Fruit fly (Drosophila melanogaster) whole organism, embryonic: ENCODE data around the gene CG9795.
A peak's percentile ranks its signal among the peaks of the same experiment; 100 is the strongest.

Experiments used
- Adf1 ChIP-seq: fragments of 200-800 bp; sonication (Bioruptor generic); IDR thresholded peaks from 2 replicates; pipeline ENCODE4 v1.3.6; 2022; ENCODE audit warnings: missing biosample characterization, missing genetic modification characterization
- Asciz ChIP-seq: fragments of 200-800 bp; sonication (Bioruptor generic); optimal IDR thresholded peaks from 2 replicates; lab custom pipeline; 2017; ENCODE audit warnings: missing biosample characterization, mild to moderate bottlenecking, missing genetic modification characterization, missing genetic modification reagents
- BEAF-32 ChIP-seq: fragments of 200-800 bp; sonication (Bioruptor generic); optimal IDR thresholded peaks from 3 replicates; lab custom pipeline; 2017; ENCODE audit warnings: missing biosample characterization, missing genetic modification characterization, mild to moderate bottlenecking, moderate library complexity, missing genetic modification reagents
- CG10431 ChIP-seq: fragments of 200-800 bp; sonication (Bioruptor generic); optimal IDR thresholded peaks from 3 replicates; lab custom pipeline; 2018; ENCODE audit warnings: missing biosample characterization, mild to moderate bottlenecking, missing genetic modification characterization
- CG12071 ChIP-seq: fragments of 200-800 bp; sonication (Bioruptor generic); optimal IDR thresholded peaks from 3 replicates; lab custom pipeline; 2018; ENCODE audit warnings: missing biosample characterization, mild to moderate bottlenecking, missing genetic modification characterization
- CG12104 ChIP-seq: fragments of 200-800 bp; sonication (Bioruptor generic); optimal IDR thresholded peaks from 3 replicates; lab custom pipeline; 2016; ENCODE audit warnings: missing biosample characterization, missing genetic modification characterization
- CG12942 ChIP-seq: fragments of 200-800 bp; sonication (Bioruptor generic); optimal IDR thresholded peaks from 3 replicates; lab custom pipeline; 2016; ENCODE audit warnings: missing biosample characterization, missing genetic modification characterization
- CG13894 ChIP-seq: fragments of 200-800 bp; sonication (Bioruptor generic); optimal IDR thresholded peaks from 3 replicates; lab custom pipeline; 2018; ENCODE audit warnings: missing biosample characterization, mild to moderate bottlenecking, missing genetic modification characterization, moderate library complexity
- CG14014 ChIP-seq: fragments of 200-800 bp; sonication (Bioruptor generic); IDR thresholded peaks from 2 replicates; pipeline ENCODE4 v1.3.6; 2022; ENCODE audit warnings: missing biosample characterization, missing genetic modification characterization
- CG14710 ChIP-seq: fragments of 200-800 bp; sonication (Bioruptor generic); optimal IDR thresholded peaks from 3 replicates; lab custom pipeline; 2019; ENCODE audit warnings: missing biosample characterization, mild to moderate bottlenecking, missing genetic modification characterization, moderate library complexity
- CG16863 ChIP-seq: fragments of 200-800 bp; sonication (Bioruptor generic); optimal IDR thresholded peaks from 3 replicates; lab custom pipeline; 2016; ENCODE audit warnings: missing biosample characterization, missing genetic modification characterization
- CG17612 ChIP-seq: fragments of 200-800 bp; sonication (Bioruptor generic); IDR thresholded peaks from 2 replicates; pipeline ENCODE4 v1.3.6; 2022; ENCODE audit warnings: missing biosample characterization, missing genetic modification characterization
- CG2678 ChIP-seq: fragments of 200-800 bp; sonication (Bioruptor generic); optimal IDR thresholded peaks from 3 replicates; lab custom pipeline; 2019; ENCODE audit warnings: missing biosample characterization, mild to moderate bottlenecking, missing genetic modification characterization, moderate library complexity
- CG31224 ChIP-seq: fragments of 200-800 bp; sonication (Bioruptor generic); IDR thresholded peaks from 2 replicates; pipeline ENCODE4 v1.3.6; 2022; ENCODE audit warnings: missing biosample characterization, missing genetic modification characterization
- CG31388 ChIP-seq: fragments of 200-800 bp; sonication (Bioruptor generic); optimal IDR thresholded peaks from 2 replicates; lab custom pipeline; 2016; ENCODE audit warnings: missing biosample characterization, missing genetic modification characterization
- CG3163 ChIP-seq: fragments of 200-800 bp; sonication (Bioruptor generic); optimal IDR thresholded peaks from 3 replicates; lab custom pipeline; 2016; ENCODE audit warnings: missing biosample characterization, missing genetic modification characterization
- CG4328 ChIP-seq: fragments of 200-800 bp; sonication (Bioruptor generic); optimal IDR thresholded peaks from 3 replicates; lab custom pipeline; 2017; ENCODE audit warnings: missing biosample characterization, missing genetic modification reagents, missing genetic modification characterization
- CG6254 ChIP-seq: fragments of 200-800 bp; sonication (Bioruptor generic); optimal IDR thresholded peaks from 3 replicates; lab custom pipeline; 2017; ENCODE audit warnings: mild to moderate bottlenecking, missing biosample characterization, missing genetic modification reagents, missing genetic modification characterization
- CG6272 ChIP-seq: fragments of 200-800 bp; sonication (Bioruptor generic); IDR thresholded peaks from 2 replicates; pipeline ENCODE4 v1.3.6; 2022; ENCODE audit warnings: missing biosample characterization, missing genetic modification characterization
- CG6791 ChIP-seq: fragments of 200-800 bp; sonication (Bioruptor generic); IDR thresholded peaks from 3 replicates; pipeline ENCODE4 v1.3.6; 2022; ENCODE audit warnings: missing biosample characterization, missing genetic modification characterization; ENCODE audit not compliant: partially characterized antibody
- CG7839 ChIP-seq: fragments of 200-800 bp; sonication (Bioruptor generic); optimal IDR thresholded peaks from 3 replicates; lab custom pipeline; 2018; ENCODE audit warnings: missing biosample characterization, mild to moderate bottlenecking, missing genetic modification characterization, moderate library complexity
- CG8281 ChIP-seq: fragments of 200-800 bp; sonication (Bioruptor generic); optimal IDR thresholded peaks from 2 replicates; lab custom pipeline; 2018; ENCODE audit warnings: missing biosample characterization, mild to moderate bottlenecking, missing genetic modification characterization, moderate library complexity
- CG8478 ChIP-seq: fragments of >200 bp; optimal IDR thresholded peaks from 2 replicates; lab custom pipeline; 2018
- CG8944 ChIP-seq: fragments of 200-800 bp; sonication (Bioruptor generic); optimal IDR thresholded peaks from 3 replicates; lab custom pipeline; 2016; ENCODE audit warnings: missing biosample characterization, missing genetic modification characterization
- CoRest ChIP-seq: fragments of 200-800 bp; sonication (Bioruptor generic); optimal IDR thresholded peaks from 3 replicates; lab custom pipeline; 2018; ENCODE audit warnings: missing biosample characterization, mild to moderate bottlenecking, missing genetic modification characterization, moderate library complexity
- Dek ChIP-seq: fragments of 200-800 bp; sonication (Bioruptor generic); optimal IDR thresholded peaks from 3 replicates; lab custom pipeline; 2019; ENCODE audit warnings: missing biosample characterization, mild to moderate bottlenecking, missing genetic modification characterization, moderate library complexity
- Doc2 ChIP-seq: fragments of 200-800 bp; sonication (Bioruptor generic); IDR thresholded peaks from 2 replicates; pipeline ENCODE4 v1.3.6; 2022; ENCODE audit warnings: missing biosample characterization, missing genetic modification characterization
- Mad ChIP-seq: fragments of 200-800 bp; sonication (Bioruptor generic); optimal IDR thresholded peaks from 2 replicates; lab custom pipeline; 2016; ENCODE audit warnings: missing biosample characterization, missing genetic modification characterization
- Taf1 ChIP-seq: fragments of 200-800 bp; sonication (Bioruptor generic); IDR thresholded peaks from 2 replicates; pipeline ENCODE4 v1.3.6; 2022; ENCODE audit warnings: missing biosample characterization, missing genetic modification characterization
- Trl ChIP-seq, 3 experiments: fragments of >200 bp in 2 of 3; fragments of 200-800 bp in 1 of 3; sonication (Bioruptor generic) in 1 of 3; optimal IDR thresholded peaks; 2 replicates in 1 of 3; 3 replicates in 2 of 3; lab custom pipeline; 2016 to 2017; ENCODE audit warnings: missing biosample characterization in 1 of 3, missing genetic modification characterization in 1 of 3
- Usf ChIP-seq: fragments of 200-800 bp; sonication (Bioruptor generic); optimal IDR thresholded peaks from 2 replicates; lab custom pipeline; 2017; ENCODE audit warnings: missing genotype, missing biosample characterization, missing genetic modification characterization
- Xrp1 ChIP-seq: fragments of 200-800 bp; sonication (Bioruptor generic); IDR thresholded peaks from 2 replicates; pipeline ENCODE4 v1.3.6; 2022; ENCODE audit warnings: missing biosample characterization, missing genetic modification characterization
- ash1 ChIP-seq: fragments of 200-800 bp; sonication (Bioruptor generic); optimal IDR thresholded peaks from 2 replicates; lab custom pipeline; 2018; ENCODE audit warnings: missing biosample characterization, mild to moderate bottlenecking, missing genetic modification characterization
- bbx ChIP-seq: fragments of 200-800 bp; sonication (Bioruptor generic); IDR thresholded peaks from 2 replicates; pipeline ENCODE4 v1.3.6; 2022; ENCODE audit warnings: missing biosample characterization, missing genetic modification characterization; ENCODE audit not compliant: partially characterized antibody
- chn ChIP-seq: fragments of 200-800 bp; sonication (Bioruptor generic); optimal IDR thresholded peaks from 2 replicates; lab custom pipeline; 2016; ENCODE audit warnings: missing biosample characterization, missing genetic modification characterization
- crol ChIP-seq: fragments of 200-800 bp; sonication (Bioruptor generic); IDR thresholded peaks from 2 replicates; pipeline ENCODE4 v1.3.6; 2022; ENCODE audit warnings: missing biosample characterization, missing genetic modification characterization
- gcm2 ChIP-seq: fragments of 200-800 bp; sonication (Bioruptor generic); optimal IDR thresholded peaks from 2 replicates; lab custom pipeline; 2016; ENCODE audit warnings: missing biosample characterization, missing genetic modification characterization
- hbn ChIP-seq: fragments of 200-800 bp; sonication (Bioruptor generic); IDR thresholded peaks from 2 replicates; pipeline ENCODE4 v1.3.6; 2022; ENCODE audit warnings: missing biosample characterization, missing genetic modification characterization; ENCODE audit not compliant: partially characterized antibody
- pan ChIP-seq, 4 experiments: fragments of >200 bp in 3 of 4; fragments of 200-800 bp in 1 of 4; sonication (Bioruptor generic) in 1 of 4; optimal IDR thresholded peaks in 3 of 4; IDR thresholded peaks in 1 of 4; 2 replicates each; pipeline versions ENCODE4 v1.3.6 to Lab custom; 2017 to 2022; ENCODE audit warnings: missing biosample characterization in 2 of 4, missing genetic modification characterization in 2 of 4, mixed read lengths in 1 of 4
- pfk ChIP-seq: fragments of 200-800 bp; sonication (Bioruptor generic); optimal IDR thresholded peaks from 2 replicates; lab custom pipeline; 2018; ENCODE audit warnings: missing biosample characterization, mild to moderate bottlenecking, missing genetic modification characterization, moderate library complexity
- ranshi ChIP-seq: fragments of 200-800 bp; sonication (Bioruptor generic); IDR thresholded peaks from 2 replicates; pipeline ENCODE4 v1.3.6; 2022; ENCODE audit warnings: missing biosample characterization, missing genetic modification characterization
- schlank ChIP-seq: fragments of 200-800 bp; sonication (Bioruptor generic); optimal IDR thresholded peaks from 2 replicates; lab custom pipeline; 2018; ENCODE audit warnings: missing biosample characterization, mild to moderate bottlenecking, missing genetic modification characterization
- sr ChIP-seq: fragments of 200-800 bp; sonication (Bioruptor generic); IDR thresholded peaks from 3 replicates; pipeline ENCODE4 v1.3.6; 2022; ENCODE audit warnings: missing biosample characterization, missing genetic modification characterization
- sug ChIP-seq: fragments of 200-800 bp; optimal IDR thresholded peaks from 2 replicates; lab custom pipeline; 2019; ENCODE audit warnings: missing biosample characterization, mild to moderate bottlenecking, missing genetic modification characterization, moderate library complexity
- tap ChIP-seq: fragments of 200-800 bp; optimal IDR thresholded peaks from 3 replicates; lab custom pipeline; 2019; ENCODE audit warnings: missing biosample characterization, mild to moderate bottlenecking, missing genetic modification characterization, moderate library complexity
- tin ChIP-seq: fragments of 200-800 bp; sonication (Bioruptor generic); optimal IDR thresholded peaks from 3 replicates; lab custom pipeline; 2016; ENCODE audit warnings: missing biosample characterization, missing genetic modification characterization
- tio ChIP-seq: fragments of 200-800 bp; sonication (Bioruptor generic); optimal IDR thresholded peaks from 2 replicates; lab custom pipeline; 2017; ENCODE audit warnings: missing biosample characterization, missing genetic modification characterization, inconsistent platforms
- toy ChIP-seq: fragments of 200-800 bp; sonication (Bioruptor generic); IDR thresholded peaks from 2 replicates; pipeline ENCODE4 v1.3.6; 2022; ENCODE audit warnings: missing biosample characterization, missing genetic modification characterization
- usp ChIP-seq: fragments of >200 bp; optimal IDR thresholded peaks from 2 replicates; lab custom pipeline; 2017; ENCODE audit warnings: missing biosample characterization, missing genetic modification characterization
- wor ChIP-seq: fragments of 200-800 bp; sonication (Bioruptor generic); IDR thresholded peaks from 2 replicates; pipeline ENCODE4 v1.3.6; 2022; ENCODE audit warnings: missing biosample characterization, missing genetic modification characterization
- zfh2 ChIP-seq: fragments of 200-800 bp; sonication (Bioruptor generic); optimal IDR thresholded peaks from 2 replicates; lab custom pipeline; 2016; ENCODE audit warnings: missing biosample characterization, missing genetic modification characterization

Gene CG9795

DNA sequence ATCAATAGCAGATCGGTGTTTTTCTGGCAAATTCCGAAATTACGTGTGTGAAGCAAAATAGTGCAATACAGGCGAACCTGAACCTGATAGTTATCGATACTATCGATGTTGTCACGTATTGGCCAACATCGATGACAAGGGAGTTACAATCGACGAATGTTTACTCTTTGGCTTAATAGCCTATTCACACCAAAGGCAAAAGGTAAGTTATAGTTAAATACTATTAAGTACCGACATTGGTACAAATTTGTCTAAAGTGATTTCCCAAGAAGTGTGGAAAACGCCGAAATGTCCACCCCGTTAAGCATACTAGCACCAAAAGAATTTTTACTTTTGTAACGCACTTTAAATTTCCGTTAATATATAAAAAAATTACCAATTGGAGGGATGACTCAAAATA, 14.5 kb downstream of the CG9795 start, which contains the start of gene CG9776 (continued):
- no peak for TF ChIP-seq CG6254 (GFP tag; lab: Kevin White, UChicago)
- no peak for TF ChIP-seq CG10431 (GFP tag; lab: Kevin White, UChicago)
- TF ChIP-seq CG31224 (GFP tag; lab: Robert Waterston, UW), result peak; percentile 44
- TF ChIP-seq CG6791, result peak; percentile 99
- peak; percentile 37 for TF ChIP-seq Usf
- peak; percentile 60 for TF ChIP-seq CG3163 (GFP tag; lab: Kevin White, UChicago)
- TF ChIP-seq CG6272 (GFP tag; lab: Robert Waterston, UW), result 0 out of 2 replicates have a peak, but pooled peaks have one; percentile 58
- no peak for TF ChIP-seq wor (GFP tag; lab: Robert Waterston, UW)
- TF ChIP-seq CG12942 (GFP tag; lab: Kevin White, UChicago), result peak; percentile 56
- TF ChIP-seq ash1, result no peak
- TF ChIP-seq CG12104, result peak; percentile 46
- no peak for TF ChIP-seq Adf1 (GFP tag; lab: Robert Waterston, UW)
- no peak for TF ChIP-seq CG8478
- TF ChIP-seq ranshi (GFP tag; lab: Robert Waterston, UW), result peak; percentile 54; the same call in 1 of the 2 replicates
- TF ChIP-seq tap, result no peak
- no peak for TF ChIP-seq Doc2 (GFP tag; lab: Robert Waterston, UW)
- peak; percentile 40 for TF ChIP-seq CG8944 (GFP tag; lab: Kevin White, UChicago)
- TF ChIP-seq chn (GFP tag; lab: Kevin White, UChicago), result peak; percentile 35
- TF ChIP-seq BEAF-32 (GFP tag; lab: Kevin White, UChicago), result peak; percentile 98
- no peak for TF ChIP-seq pan (optimal IDR thresholded peaks at IDR 0.05; lab: Kevin White, UChicago)
- peak in 1 of 2 experiments; percentile 50 for TF ChIP-seq pan (GFP tag; optimal IDR thresholded peaks at IDR 0.05 in 1 of 2, IDR thresholded peaks at IDR 0.05 in 1 of 2)
- TF ChIP-seq CG7839 (tag; lab: Kevin White, UChicago), result no peak
- TF ChIP-seq toy, result no peak
- no peak for TF ChIP-seq crol (GFP tag; lab: Robert Waterston, UW)
- TF ChIP-seq tin, result peak; percentile 47
- TF ChIP-seq CG16863 (GFP tag; lab: Kevin White, UChicago), result peak; percentile 65
- TF ChIP-seq schlank (tag; lab: Kevin White, UChicago), result no peak
- no peak for TF ChIP-seq pfk (GFP tag; lab: Kevin White, UChicago)
- TF ChIP-seq zfh2 (GFP tag; lab: Kevin White, UChicago), result peak; percentile 55
- TF ChIP-seq CG31388 (GFP tag; lab: Kevin White, UChicago), result no peak
- TF ChIP-seq Taf1 (GFP tag; lab: Robert Waterston, UW), result no peak
- no peak for TF ChIP-seq sr (GFP tag; lab: Robert Waterston, UW)
- no peak for TF ChIP-seq tio (GFP tag; lab: Kevin White, UChicago)
- no peak for TF ChIP-seq Asciz
- TF ChIP-seq bbx (GFP tag; lab: Robert Waterston, UW), result peak; percentile 98
- no peak for TF ChIP-seq gcm2 (GFP tag; lab: Kevin White, UChicago)
- TF ChIP-seq CG17612 (GFP tag; lab: Robert Waterston, UW), result no peak
- TF ChIP-seq CG2678, result no peak
- no peak for TF ChIP-seq CG8281 (tag; lab: Kevin White, UChicago)
- TF ChIP-seq Dek (tag; lab: Kevin White, UChicago), result no peak
- peak; percentile 78 for TF ChIP-seq CG14710 (tag; lab: Kevin White, UChicago)
- no peak for TF ChIP-seq usp
- peak; percentile 96 for TF ChIP-seq hbn (GFP tag; lab: Robert Waterston, UW)
- peak; percentile 70 for TF ChIP-seq Xrp1
- no peak for TF ChIP-seq CG4328 (GFP tag; lab: Kevin White, UChicago)
- TF ChIP-seq CoRest, result no peak
- TF ChIP-seq sug (tag; lab: Kevin White, UChicago), result no peak
- TF ChIP-seq Mad, result peak; percentile 44
- no peak for TF ChIP-seq Trl (optimal IDR thresholded peaks at IDR 0.05; lab: Kevin White, UChicago)
- TF ChIP-seq Trl (GFP tag; optimal IDR thresholded peaks at IDR 0.05; lab: Kevin White, UChicago), result peak; percentile 75
- TF ChIP-seq CG14014 (GFP tag; lab: Robert Waterston, UW), result no peak
- no peak for TF ChIP-seq CG12071 (GFP tag; lab: Kevin White, UChicago)
- no peak for TF ChIP-seq CG13894 (tag; lab: Kevin White, UChicago)
